Fruit fly (Drosophila melanogaster) whole organism, embryonic: ENCODE measurements around the gene CG46462.

Experiments
- Aef1 ChIP-seq: fragments of 200-800 bp; sonication (Bioruptor generic); IDR thresholded peaks from 3 replicates; pipeline ENCODE4 v1.3.6; 2022; ENCODE audit warnings: missing biosample characterization, missing genetic modification characterization
- Bdp1 ChIP-seq: fragments of 200-800 bp; sonication (Bioruptor generic); optimal IDR thresholded peaks from 3 replicates; lab custom pipeline; 2016; ENCODE audit warnings: missing biosample characterization, missing genetic modification characterization
- CG10979 ChIP-seq: fragments of 200-800 bp; sonication (Bioruptor generic); optimal IDR thresholded peaks from 2 replicates; lab custom pipeline; 2018; ENCODE audit warnings: missing biosample characterization, mild to moderate bottlenecking, missing genetic modification characterization, moderate library complexity
- CG11504 ChIP-seq: fragments of 200-800 bp; sonication (Bioruptor generic); optimal IDR thresholded peaks from 3 replicates; lab custom pipeline; 2019; ENCODE audit warnings: missing biosample characterization, mild to moderate bottlenecking, missing genetic modification characterization, moderate library complexity
- CG12236 ChIP-seq: fragments of 200-800 bp; sonication (Bioruptor generic); optimal IDR thresholded peaks from 2 replicates; lab custom pipeline; 2016; ENCODE audit warnings: missing biosample characterization, missing genetic modification characterization
- CG12299 ChIP-seq: fragments of 200-800 bp; sonication (Bioruptor generic); optimal IDR thresholded peaks from 2 replicates; lab custom pipeline; 2018; ENCODE audit warnings: missing biosample characterization, mild to moderate bottlenecking, missing genetic modification characterization
- CG13287 ChIP-seq: fragments of 200-800 bp; sonication (Bioruptor generic); IDR thresholded peaks from 2 replicates; pipeline ENCODE4 v1.3.6; 2022; ENCODE audit warnings: missing biosample characterization, missing genetic modification characterization; ENCODE audit not compliant: partially characterized antibody
- CG14710 ChIP-seq: fragments of 200-800 bp; sonication (Bioruptor generic); optimal IDR thresholded peaks from 3 replicates; lab custom pipeline; 2019; ENCODE audit warnings: missing biosample characterization, mild to moderate bottlenecking, missing genetic modification characterization, moderate library complexity
- CG1529 ChIP-seq: fragments of 200-800 bp; sonication (Bioruptor generic); optimal IDR thresholded peaks from 3 replicates; lab custom pipeline; 2018; ENCODE audit warnings: missing biosample characterization, missing genetic modification characterization
- CG1792 ChIP-seq: fragments of 200-800 bp; sonication (Bioruptor generic); optimal IDR thresholded peaks from 2 replicates; lab custom pipeline; 2016; ENCODE audit warnings: missing biosample characterization, missing genetic modification characterization
- CG18011 ChIP-seq: fragments of 200-800 bp; sonication (Bioruptor generic); optimal IDR thresholded peaks from 2 replicates; lab custom pipeline; 2017; ENCODE audit warnings: missing biosample characterization, missing genetic modification characterization, mild to moderate bottlenecking, moderate library complexity, missing genotype
- CG2199 ChIP-seq: fragments of 200-800 bp; sonication (Bioruptor generic); IDR thresholded peaks from 3 replicates; pipeline ENCODE4 v1.3.6; 2022; ENCODE audit warnings: missing biosample characterization, missing genetic modification characterization
- CG31224 ChIP-seq: fragments of 200-800 bp; sonication (Bioruptor generic); IDR thresholded peaks from 2 replicates; pipeline ENCODE4 v1.3.6; 2022; ENCODE audit warnings: missing biosample characterization, missing genetic modification characterization
- CG3163 ChIP-seq: fragments of 200-800 bp; sonication (Bioruptor generic); optimal IDR thresholded peaks from 3 replicates; lab custom pipeline; 2016; ENCODE audit warnings: missing biosample characterization, missing genetic modification characterization
- CG42726 ChIP-seq: fragments of 200-800 bp; sonication (Bioruptor generic); IDR thresholded peaks from 2 replicates; pipeline ENCODE4 v1.3.6; 2022; ENCODE audit warnings: missing biosample characterization, missing genetic modification characterization; ENCODE audit not compliant: partially characterized antibody
- CG4360 ChIP-seq: fragments of 200-800 bp; sonication (Bioruptor generic); IDR thresholded peaks from 2 replicates; pipeline ENCODE4 v1.3.6; 2022; ENCODE audit warnings: missing biosample characterization, missing genetic modification characterization
- CG5245 ChIP-seq: fragments of 200-800 bp; sonication (Bioruptor generic); optimal IDR thresholded peaks from 3 replicates; lab custom pipeline; 2016; ENCODE audit warnings: missing biosample characterization, missing genetic modification characterization
- CG5953 ChIP-seq: fragments of 200-800 bp; sonication (Bioruptor generic); IDR thresholded peaks from 2 replicates; pipeline ENCODE4 v1.3.6; 2022; ENCODE audit warnings: missing biosample characterization, missing genetic modification characterization
- CG6254 ChIP-seq: fragments of 200-800 bp; sonication (Bioruptor generic); optimal IDR thresholded peaks from 3 replicates; lab custom pipeline; 2017; ENCODE audit warnings: mild to moderate bottlenecking, missing biosample characterization, missing genetic modification reagents, missing genetic modification characterization
- CG6654 ChIP-seq: fragments of 200-800 bp; sonication (Bioruptor generic); optimal IDR thresholded peaks from 2 replicates; lab custom pipeline; 2017; ENCODE audit warnings: missing biosample characterization, mild to moderate bottlenecking, missing genetic modification characterization
- CG6765 ChIP-seq: fragments of 200-800 bp; sonication (Bioruptor generic); optimal IDR thresholded peaks from 3 replicates; lab custom pipeline; 2017; ENCODE audit warnings: missing biosample characterization, mild to moderate bottlenecking, missing genetic modification characterization
- CG6813 ChIP-seq: fragments of 200-800 bp; sonication (Bioruptor generic); optimal IDR thresholded peaks from 2 replicates; lab custom pipeline; 2017; ENCODE audit warnings: missing biosample characterization, missing genetic modification characterization, mild to moderate bottlenecking, moderate library complexity, missing genetic modification reagents
- CkIIα-i1 ChIP-seq: fragments of 200-800 bp; sonication (Bioruptor generic); IDR thresholded peaks from 2 replicates; pipeline ENCODE4 v1.3.6; 2022; ENCODE audit warnings: missing biosample characterization, missing genetic modification characterization
- Deaf1 ChIP-seq: fragments of 200-800 bp; optimal IDR thresholded peaks from 3 replicates; lab custom pipeline; 2019; ENCODE audit warnings: missing biosample characterization, mild to moderate bottlenecking, missing genetic modification characterization, moderate library complexity
- Opbp ChIP-seq: fragments of 200-800 bp; sonication (Bioruptor generic); IDR thresholded peaks from 3 replicates; pipeline ENCODE4 v1.3.6; 2022; ENCODE audit warnings: missing biosample characterization, missing genetic modification characterization; ENCODE audit not compliant: partially characterized antibody
- Poxn ChIP-seq: fragments of 200-800 bp; sonication (Bioruptor generic); IDR thresholded peaks from 2 replicates; pipeline ENCODE4 v1.3.6; 2022; ENCODE audit warnings: missing biosample characterization, missing genetic modification characterization
- TFAM ChIP-seq: fragments of 200-800 bp; sonication (Bioruptor generic); optimal IDR thresholded peaks from 2 replicates; lab custom pipeline; 2017; ENCODE audit warnings: missing biosample characterization, missing genetic modification characterization, inconsistent platforms
- bbx ChIP-seq: fragments of 200-800 bp; sonication (Bioruptor generic); IDR thresholded peaks from 2 replicates; pipeline ENCODE4 v1.3.6; 2022; ENCODE audit warnings: missing biosample characterization, missing genetic modification characterization; ENCODE audit not compliant: partially characterized antibody
- cad ChIP-seq: fragments of >200 bp; optimal IDR thresholded peaks from 2 replicates; lab custom pipeline; 2017; ENCODE audit warnings: missing biosample characterization, missing genetic modification characterization
- cato ChIP-seq: fragments of 200-800 bp; sonication (Bioruptor generic); optimal IDR thresholded peaks from 2 replicates; lab custom pipeline; 2016; ENCODE audit warnings: missing biosample characterization, missing genetic modification characterization, borderline replicate concordance
- disco-r ChIP-seq: fragments of 200-800 bp; sonication (Bioruptor generic); optimal IDR thresholded peaks from 2 replicates; lab custom pipeline; 2016; ENCODE audit warnings: missing biosample characterization, missing genetic modification characterization
- emc ChIP-seq: fragments of 200-800 bp; sonication (Bioruptor generic); optimal IDR thresholded peaks from 2 replicates; lab custom pipeline; 2016; ENCODE audit warnings: missing biosample characterization, missing genetic modification characterization
- eyg ChIP-seq: fragments of 200-800 bp; sonication (Bioruptor generic); optimal IDR thresholded peaks from 3 replicates; lab custom pipeline; 2016; ENCODE audit warnings: missing biosample characterization, missing genetic modification characterization
- gce ChIP-seq: fragments of 200-800 bp; sonication (Bioruptor generic); IDR thresholded peaks from 3 replicates; pipeline ENCODE4 v1.3.6; 2022; ENCODE audit warnings: missing biosample characterization, missing genetic modification characterization
- gem ChIP-seq: fragments of 200-800 bp; sonication (Bioruptor generic); optimal IDR thresholded peaks from 2 replicates; lab custom pipeline; 2019; ENCODE audit warnings: missing biosample characterization, mild to moderate bottlenecking, missing genetic modification characterization, moderate library complexity
- gsb ChIP-seq: fragments of 200-800 bp; sonication (Bioruptor generic); IDR thresholded peaks from 2 replicates; pipeline ENCODE4 v1.3.6; 2022; ENCODE audit warnings: missing biosample characterization, missing genetic modification characterization
- kni ChIP-seq: fragments of 200-800 bp; sonication (Bioruptor generic); optimal IDR thresholded peaks from 3 replicates; lab custom pipeline; 2017; ENCODE audit warnings: mild to moderate bottlenecking, missing biosample characterization, missing genetic modification reagents, missing genetic modification characterization
- maf-S ChIP-seq: fragments of 200-800 bp; sonication (Bioruptor generic); optimal IDR thresholded peaks from 2 replicates; lab custom pipeline; 2016; ENCODE audit warnings: missing biosample characterization, missing genetic modification characterization
- org-1 ChIP-seq: fragments of 200-800 bp; sonication (Bioruptor generic); optimal IDR thresholded peaks from 2 replicates; lab custom pipeline; 2017; ENCODE audit warnings: missing biosample characterization, missing genetic modification characterization
- pan ChIP-seq, 4 experiments: fragments of >200 bp in 3 of 4; fragments of 200-800 bp in 1 of 4; sonication (Bioruptor generic) in 1 of 4; optimal IDR thresholded peaks in 3 of 4; IDR thresholded peaks in 1 of 4; 2 replicates each; pipeline versions ENCODE4 v1.3.6 to Lab custom; 2017 to 2022; ENCODE audit warnings: missing biosample characterization in 2 of 4, missing genetic modification characterization in 2 of 4, mixed read lengths in 1 of 4
- pnt ChIP-seq: fragments of 200-800 bp; sonication (Bioruptor generic); optimal IDR thresholded peaks from 3 replicates; lab custom pipeline; 2016; ENCODE audit warnings: missing biosample characterization, missing genetic modification characterization
- ranshi ChIP-seq: fragments of 200-800 bp; sonication (Bioruptor generic); IDR thresholded peaks from 2 replicates; pipeline ENCODE4 v1.3.6; 2022; ENCODE audit warnings: missing biosample characterization, missing genetic modification characterization
- ro ChIP-seq: fragments of 200-800 bp; sonication (Bioruptor generic); IDR thresholded peaks from 2 replicates; pipeline ENCODE4 v1.3.6; 2022; ENCODE audit warnings: missing biosample characterization, missing genetic modification characterization
- scrt ChIP-seq: fragments of 200-800 bp; sonication (Bioruptor generic); optimal IDR thresholded peaks from 2 replicates; lab custom pipeline; 2018; ENCODE audit warnings: missing biosample characterization, mild to moderate bottlenecking, missing genetic modification characterization, moderate library complexity
- so ChIP-seq: fragments of 200-800 bp; sonication (Bioruptor generic); IDR thresholded peaks from 3 replicates; pipeline ENCODE4 v1.3.6; 2022; ENCODE audit warnings: missing biosample characterization, missing genetic modification characterization
- stwl ChIP-seq: fragments of 200-800 bp; sonication (Bioruptor generic); optimal IDR thresholded peaks from 3 replicates; lab custom pipeline; 2018; ENCODE audit warnings: missing biosample characterization, mild to moderate bottlenecking, missing genetic modification characterization, moderate library complexity
- tio ChIP-seq: fragments of 200-800 bp; sonication (Bioruptor generic); optimal IDR thresholded peaks from 2 replicates; lab custom pipeline; 2017; ENCODE audit warnings: missing biosample characterization, missing genetic modification characterization, inconsistent platforms
- usp ChIP-seq: fragments of >200 bp; optimal IDR thresholded peaks from 2 replicates; lab custom pipeline; 2017; ENCODE audit warnings: missing biosample characterization, missing genetic modification characterization

Gene CG46462

dm6 chr3L:19908201-19909127 lies 23.0 kb upstream of the CG46462 start (continued):
- no peak for TF ChIP-seq cato
- TF ChIP-seq CG18011 (GFP tag; lab: Kevin White, UChicago), result no peak
- no peak for TF ChIP-seq org-1 (GFP tag; lab: Kevin White, UChicago)
- no peak for TF ChIP-seq Aef1
- TF ChIP-seq tio (GFP tag; lab: Kevin White, UChicago), result no peak
- no peak for TF ChIP-seq CG1529 (GFP tag; lab: Kevin White, UChicago)
- no peak for TF ChIP-seq Bdp1 (GFP tag; lab: Kevin White, UChicago)
- no peak for TF ChIP-seq TFAM (GFP tag; lab: Kevin White, UChicago)
- TF ChIP-seq CG6254 (GFP tag; lab: Kevin White, UChicago), result no peak
- TF ChIP-seq gsb (GFP tag; lab: Robert Waterston, UW), result no peak
- TF ChIP-seq scrt, result peak; percentile 82
- no peak for TF ChIP-seq CG31224 (GFP tag; lab: Robert Waterston, UW)
- no peak for TF ChIP-seq usp
- peak; percentile 54 for TF ChIP-seq CG3163 (GFP tag; lab: Kevin White, UChicago)
- TF ChIP-seq kni (GFP tag; lab: Kevin White, UChicago), result peak; percentile 9
- TF ChIP-seq CG2199, result peak; percentile 20; the same call in 1 of the 3 replicates
- TF ChIP-seq ro (GFP tag; lab: Robert Waterston, UW), result no peak
- no peak for TF ChIP-seq cad (GFP tag; lab: Kevin White, UChicago)
- no peak for TF ChIP-seq eyg (GFP tag; lab: Kevin White, UChicago)
- TF ChIP-seq so (GFP tag; lab: Robert Waterston, UW), result no peak
- TF ChIP-seq CG4360 (GFP tag; lab: Robert Waterston, UW), result no peak; the same call in 1 of the 2 replicates
- TF ChIP-seq gem, result no peak
- TF ChIP-seq CG6813 (GFP tag; lab: Kevin White, UChicago), result no peak
- TF ChIP-seq CG1792 (GFP tag; lab: Kevin White, UChicago), result no peak
- TF ChIP-seq gce (GFP tag; lab: Robert Waterston, UW), result no peak
- TF ChIP-seq maf-S (GFP tag; lab: Kevin White, UChicago), result no peak
- TF ChIP-seq CG6765, result no peak
- no peak for TF ChIP-seq disco-r (GFP tag; lab: Kevin White, UChicago)
- no peak for TF ChIP-seq CG13287 (GFP tag; lab: Robert Waterston, UW)
- no peak for TF ChIP-seq Deaf1 (tag; lab: Kevin White, UChicago)
- TF ChIP-seq stwl (tag; lab: Kevin White, UChicago), result no peak
- TF ChIP-seq CG12299 (tag; lab: Kevin White, UChicago), result no peak
- TF ChIP-seq CG12236, result no peak
- TF ChIP-seq pnt (GFP tag; lab: Kevin White, UChicago), result no peak
- no peak for TF ChIP-seq CG14710 (tag; lab: Kevin White, UChicago)
- no peak for TF ChIP-seq emc (GFP tag; lab: Kevin White, UChicago)
- no peak for TF ChIP-seq CG11504 (tag; lab: Kevin White, UChicago)
- TF ChIP-seq CkIIα-i1 (GFP tag; lab: Robert Waterston, UW), result no peak
- no peak for TF ChIP-seq CG6654 (GFP tag; lab: Kevin White, UChicago)
- TF ChIP-seq ranshi (GFP tag; lab: Robert Waterston, UW), result no peak
- TF ChIP-seq Opbp (GFP tag; lab: Robert Waterston, UW), result no peak
- TF ChIP-seq pan (optimal IDR thresholded peaks at IDR 0.05; lab: Kevin White, UChicago), result no peak
- no peak for TF ChIP-seq pan (GFP tag; optimal IDR thresholded peaks at IDR 0.05 in 1 of 2, IDR thresholded peaks at IDR 0.05 in 1 of 2)
- TF ChIP-seq CG5245 (GFP tag; lab: Kevin White, UChicago), result no peak
- 0 out of 2 replicates have a peak, but pooled peaks have one; percentile 34 for TF ChIP-seq bbx
- TF ChIP-seq CG42726 (GFP tag; lab: Robert Waterston, UW), result no peak
- no peak for TF ChIP-seq CG10979
- TF ChIP-seq Poxn, result no peak
- TF ChIP-seq CG5953 (GFP tag; lab: Robert Waterston, UW), result no peak
